Fruit fly (Drosophila melanogaster) Kc167 (cell line): ENCODE data around the gene CG34437.

ENCODE experiments used
- Myc ChIP-seq: fragments of >200 bp; optimal IDR thresholded peaks from 2 replicates; lab custom pipeline; 2017; ENCODE audit warnings: missing external identifiers
- Sin3A ChIP-seq: fragments of >200 bp; optimal IDR thresholded peaks from 2 replicates; lab custom pipeline; 2018; ENCODE audit warnings: missing external identifiers
- psq ChIP-seq: fragments of >200 bp; optimal IDR thresholded peaks from 2 replicates; lab custom pipeline; 2017; ENCODE audit warnings: missing external identifiers
- ttk ChIP-seq: sonication (Bioruptor generic); optimal IDR thresholded peaks from 2 replicates; lab custom pipeline; 2017; ENCODE audit warnings: missing external identifiers

- TF ChIP-seq Myc (lab: Kevin White, UChicago): no peak
- no peak for TF ChIP-seq Sin3A (lab: Kevin White, UChicago)
- TF ChIP-seq psq (lab: Kevin White, UChicago): no peak
- TF ChIP-seq ttk (lab: Kevin White, UChicago): no peak
These were observed 40.3 kb downstream of the CG34437 start for dm6 chr3R:28323718-28324350.
